Worm (Caenorhabditis elegans) whole organism, dauer: Measurements from ENCODE around the gene C50F4.16.

ENCODE experiments used
- unc-62 ChIP-seq: sonication (generic microtip); optimal IDR thresholded peaks from 2 replicates; lab custom pipeline; 2017; ENCODE audit warnings: missing biosample characterization, missing genetic modification reagents, missing genetic modification characterization

The C50F4.16 gene

DNA sequence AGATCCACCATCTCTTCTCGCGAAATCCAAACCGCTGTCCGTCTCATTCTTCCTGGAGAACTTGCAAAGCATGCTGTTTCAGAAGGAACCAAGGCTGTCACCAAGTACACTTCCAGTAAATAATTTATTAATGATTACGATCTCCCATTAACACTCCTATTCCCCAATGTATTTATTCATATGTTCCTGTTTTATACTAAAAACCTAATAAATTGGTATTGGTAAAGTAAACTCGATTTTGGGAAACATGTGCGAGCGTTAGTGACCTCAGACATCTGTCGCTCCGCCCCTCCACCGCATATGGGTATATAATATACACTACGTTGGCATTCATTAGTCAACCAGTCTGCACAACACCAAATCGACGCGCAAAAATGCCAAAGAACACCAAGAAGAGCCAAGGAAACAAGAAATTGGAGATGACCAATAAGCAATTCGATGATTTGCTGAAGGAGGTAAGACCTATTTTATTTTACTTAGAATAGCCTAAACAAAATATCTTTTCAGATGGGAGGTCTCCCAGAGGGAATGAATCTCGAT, 4.7 kb upstream of the C50F4.16 start, which contains the start of gene C50F4.6:
Gene C50F4.6 (plus strand): TSS at position 51 of the 540 bp plus-strand sequence.
- TF ChIP-seq unc-62, result no peak

DNA sequence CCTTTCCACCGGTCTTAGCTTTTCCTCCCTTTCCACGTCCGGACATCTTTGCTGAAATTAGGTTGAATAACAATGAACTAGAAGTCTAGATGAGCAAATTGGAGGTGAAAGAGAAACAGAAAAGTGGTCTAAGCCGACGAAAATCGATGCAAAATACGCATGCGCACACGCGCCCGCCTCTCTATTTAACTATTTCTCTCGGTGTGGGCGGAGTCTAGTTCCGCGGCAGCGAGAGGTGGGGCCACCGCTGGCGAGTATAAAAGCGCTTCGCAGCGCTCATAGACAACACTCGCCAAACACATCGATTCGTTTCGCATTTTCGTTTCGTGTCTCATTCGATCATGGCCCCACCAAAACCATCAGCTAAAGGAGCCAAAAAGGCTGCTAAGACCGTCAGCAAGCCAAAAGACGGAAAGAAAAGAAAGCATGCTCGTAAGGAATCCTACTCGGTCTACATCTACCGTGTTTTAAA, 3.9 kb upstream of the C50F4.16 start, which contains the start of the genes his-35 and his-41:
Gene his-35 (minus strand): TSS at position 51 of the 472 bp plus-strand sequence.
Gene his-41 (plus strand): TSS at position 299 of the 472 bp plus-strand sequence.
- no peak for TF ChIP-seq unc-62

DNA sequence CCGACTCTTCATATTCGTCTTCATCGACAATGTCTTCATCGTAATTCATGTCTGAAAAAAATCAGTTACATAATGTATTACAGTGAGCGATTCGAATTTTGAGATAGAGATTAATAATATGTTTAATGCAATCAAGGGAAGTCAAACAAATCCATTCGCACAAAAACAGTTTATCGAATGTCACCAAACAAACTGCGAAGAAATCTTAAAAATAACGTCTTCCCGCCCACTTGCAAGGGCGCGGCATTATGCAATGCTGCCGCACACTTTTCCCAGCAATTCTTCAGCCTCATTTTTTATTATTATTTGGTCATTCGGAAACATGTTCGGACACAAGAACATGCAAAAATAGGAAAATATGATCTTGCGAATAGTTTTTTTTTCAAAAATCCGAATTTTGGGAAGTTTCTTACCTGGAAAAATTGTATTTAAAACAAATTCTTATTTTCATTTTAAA, 2.8 kb upstream of the C50F4.16 start, which contains the start of gene mdf-1:
Gene mdf-1 (minus strand): TSS at position 51 of the 457 bp plus-strand sequence.
- no peak for TF ChIP-seq unc-62

DNA sequence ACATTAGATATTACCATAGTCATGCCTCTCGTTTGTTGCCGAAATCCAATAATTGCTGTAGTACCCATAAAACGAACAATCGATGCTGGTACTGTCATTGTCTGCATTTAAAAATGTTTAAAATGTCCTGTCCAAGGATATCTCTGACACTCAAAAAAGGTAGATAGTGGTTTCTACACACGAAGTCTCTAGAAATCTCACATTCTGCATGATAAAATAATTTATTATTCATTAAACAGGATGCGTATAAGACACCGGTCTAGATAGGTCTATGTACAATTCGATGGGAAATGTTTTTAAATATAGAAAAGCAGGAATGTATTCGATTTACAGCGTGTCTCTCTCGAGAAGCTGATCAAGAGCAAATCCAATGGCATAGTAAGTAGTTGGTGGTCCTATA, 1.8 kb downstream of the C50F4.16 start, which contains the start of gene C50F4.12:
Gene C50F4.12 (minus strand): TSS at position 101 of the 400 bp plus-strand sequence.
- no peak for TF ChIP-seq unc-62

DNA sequence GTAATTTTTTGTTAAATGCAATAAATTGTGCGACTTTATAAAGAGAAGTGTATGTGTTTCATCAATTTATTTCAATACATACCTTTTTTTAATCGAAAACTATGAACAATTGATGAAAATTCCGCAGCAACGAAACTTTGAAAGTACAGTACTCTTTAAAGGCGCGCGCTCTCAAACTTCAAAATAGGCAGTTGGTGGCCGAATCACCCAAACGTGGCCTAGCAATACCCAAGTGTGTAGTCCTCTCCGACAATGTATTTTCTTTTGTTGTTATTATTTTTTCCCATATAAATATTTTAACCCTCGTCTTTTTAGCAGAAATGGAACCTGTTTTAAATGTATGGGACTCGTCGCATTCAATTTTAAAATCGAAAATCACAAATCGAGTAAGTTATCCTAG, 4.9 kb downstream of the C50F4.16 start, which contains the start of gene C50F4.4:
Gene C50F4.4 (plus strand): TSS at position 267 of the 400 bp plus-strand sequence.
- TF ChIP-seq unc-62, result no peak

DNA sequence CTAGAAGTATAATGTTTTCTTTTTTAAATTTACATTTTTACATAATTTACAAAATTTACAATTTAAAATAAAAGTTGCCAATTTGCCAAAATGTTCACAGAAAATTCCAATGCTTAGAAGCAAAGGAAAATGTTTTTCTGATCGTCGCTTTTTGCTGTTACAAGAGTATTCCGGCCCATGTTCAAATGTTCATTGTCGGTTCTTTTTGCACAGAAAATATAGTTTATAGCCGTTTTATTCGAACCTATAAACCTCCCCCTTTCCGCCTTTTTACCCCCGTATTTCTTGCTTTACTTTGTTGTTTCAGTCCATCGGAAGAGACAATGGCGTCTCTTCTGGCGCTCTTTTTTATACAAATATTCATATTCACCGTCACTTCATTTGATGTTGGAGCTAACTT, 6.8 kb downstream of the C50F4.16 start, which contains the start of gene tag-329:
Gene tag-329 (plus strand): TSS at position 301 of the 400 bp plus-strand sequence.
- no peak for TF ChIP-seq unc-62

DNA sequence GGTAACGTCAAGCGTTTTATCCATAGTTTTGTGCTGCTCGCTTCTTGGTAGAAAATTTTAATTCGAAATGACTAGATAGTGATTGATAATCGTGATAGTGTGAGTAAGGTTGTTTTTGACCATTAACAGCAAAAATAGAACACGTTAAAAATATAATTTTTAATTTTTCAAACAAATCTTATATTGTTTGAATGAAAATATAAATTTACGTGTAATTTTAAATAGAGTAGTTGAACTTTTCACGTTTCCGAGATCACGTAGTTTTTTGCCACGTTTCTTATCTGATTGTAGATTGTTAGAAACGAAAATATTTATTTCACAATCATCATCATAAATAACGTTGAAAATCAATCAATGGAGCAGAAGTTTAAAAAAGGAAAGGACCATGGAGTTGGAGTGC, 9.9 kb downstream of the C50F4.16 start, which contains the start of the genes C50F4.10 and pfk-1.2:
Gene C50F4.10 (minus strand): TSS at position 101 of the 400 bp plus-strand sequence.
Gene pfk-1.2 (plus strand): TSS at position 325 of the 400 bp plus-strand sequence.
- TF ChIP-seq unc-62, result no peak

DNA sequence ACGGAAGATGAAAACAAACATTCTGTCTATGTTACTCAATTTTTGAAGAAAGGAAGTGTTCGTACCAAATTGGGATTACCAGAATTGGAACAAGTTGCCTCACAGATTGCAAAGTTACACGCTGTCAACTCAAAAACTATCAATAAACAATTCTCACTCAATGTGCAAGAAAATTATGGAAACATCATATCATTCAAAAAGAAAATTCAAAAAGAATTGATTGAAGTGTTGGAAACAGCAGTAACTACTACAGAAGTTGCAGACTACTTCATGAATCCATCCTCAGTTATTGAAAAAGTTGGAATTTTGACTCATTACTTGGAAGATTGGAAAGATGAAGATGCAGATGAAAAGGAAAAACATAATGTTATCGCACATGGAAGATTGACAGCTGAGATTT, 13.4 kb downstream of the C50F4.16 start:
- no peak for TF ChIP-seq unc-62

DNA sequence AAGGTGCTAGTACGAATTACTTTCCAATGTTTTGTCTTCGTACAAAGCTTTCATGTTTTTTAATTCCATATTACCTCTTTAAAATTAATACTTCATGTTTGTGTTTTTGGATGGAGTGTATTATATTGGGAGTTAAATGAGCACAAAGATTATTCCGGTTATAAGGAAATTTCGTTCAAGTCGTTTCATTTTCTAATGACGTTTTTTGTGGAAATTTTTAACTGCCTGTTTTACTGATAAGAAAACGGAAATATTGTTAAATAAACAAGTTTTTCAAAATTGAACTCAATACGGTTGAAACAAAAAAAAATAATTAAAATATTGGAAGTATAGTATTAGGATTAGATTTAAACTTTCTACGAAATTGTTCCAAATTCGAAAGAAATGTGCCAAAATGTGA, 14.1 kb downstream of the C50F4.16 start:
- no peak for TF ChIP-seq unc-62

DNA sequence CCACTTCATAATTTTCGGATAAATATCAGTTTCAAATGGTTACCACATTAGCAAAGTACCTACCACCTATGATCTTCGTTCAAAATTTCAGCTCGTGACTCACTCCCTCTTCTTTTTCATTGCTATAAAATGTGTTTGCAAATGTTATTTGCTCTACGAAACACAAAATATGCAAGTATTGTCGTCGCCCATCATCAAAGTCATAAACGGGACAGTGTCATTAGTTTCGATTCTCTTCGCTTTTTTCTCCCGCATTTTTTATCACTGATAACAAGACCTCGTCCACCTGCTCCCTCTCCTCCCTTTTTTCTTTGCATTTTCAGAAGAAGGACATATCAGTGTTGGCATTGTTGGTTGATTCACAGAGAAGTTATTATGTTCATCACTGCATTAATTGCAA, 14.9 kb downstream of the C50F4.16 start, which contains the start of gene C50F4.1:
Gene C50F4.1 (plus strand): TSS at position 324 of the 400 bp plus-strand sequence.
- no peak for TF ChIP-seq unc-62

DNA sequence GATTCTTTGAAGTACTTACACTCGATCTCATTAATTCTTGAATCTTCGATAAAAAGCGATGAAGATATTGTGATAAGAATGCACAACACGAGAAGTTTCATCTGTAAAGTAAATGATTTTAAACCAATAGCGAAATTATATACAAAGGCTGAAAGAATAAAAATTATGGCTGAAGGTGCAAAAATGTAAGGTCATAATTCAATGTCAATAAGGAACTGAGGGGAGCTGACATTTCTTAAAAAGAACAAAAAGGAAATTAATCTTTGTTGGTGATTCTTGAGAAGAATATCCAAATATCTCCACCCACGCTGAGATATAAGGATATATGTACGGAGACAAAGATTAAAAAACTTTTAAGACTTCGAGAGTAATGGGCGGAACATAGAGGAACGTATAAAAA, 17.3 kb downstream of the C50F4.16 start, which contains the start of gene C50F4.9:
Gene C50F4.9 (minus strand): TSS at position 101 of the 400 bp plus-strand sequence.
- no peak for TF ChIP-seq unc-62

DNA sequence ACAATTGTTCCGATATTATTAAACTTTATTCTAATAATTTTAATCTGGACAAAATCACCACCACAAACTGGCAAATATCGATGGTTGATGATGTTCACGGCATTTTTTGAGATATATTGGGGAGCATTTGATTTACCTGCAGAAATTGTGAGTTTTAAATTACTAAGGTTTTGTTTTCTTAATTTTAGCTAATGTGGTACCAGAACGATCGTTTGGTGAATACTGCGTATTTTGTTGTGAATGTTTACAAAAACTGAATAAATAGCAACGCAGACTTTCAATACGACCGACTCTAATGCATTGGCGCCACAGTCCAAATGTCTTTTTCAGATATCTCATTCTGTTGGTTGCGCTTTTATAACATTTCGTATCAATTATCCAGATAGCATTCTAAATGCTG, 19.7 kb downstream of the C50F4.16 start:
- no peak for TF ChIP-seq unc-62

DNA sequence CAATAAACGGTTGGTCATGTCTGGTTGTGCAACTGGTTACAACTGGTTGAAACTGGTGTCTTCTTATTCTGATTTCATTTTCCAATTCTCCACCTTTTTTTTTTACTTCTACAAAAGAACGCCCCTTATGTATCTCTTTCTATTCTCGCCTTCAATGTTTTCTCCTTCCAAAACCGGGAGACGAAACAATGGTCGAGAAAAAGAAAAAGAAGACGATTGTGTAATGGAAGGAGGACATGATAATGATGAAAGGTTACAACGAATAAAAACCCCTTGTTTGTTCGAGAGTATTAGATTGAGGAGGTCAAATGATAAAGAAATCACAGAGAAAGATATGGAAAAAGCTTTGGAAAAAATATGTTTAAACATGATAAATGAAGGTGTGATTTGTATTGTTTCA, 22.6 kb downstream of the C50F4.16 start, which contains the start of gene C50F4.8:
Gene C50F4.8 (minus strand): TSS at position 28 of the 400 bp plus-strand sequence.
- no peak for TF ChIP-seq unc-62

DNA sequence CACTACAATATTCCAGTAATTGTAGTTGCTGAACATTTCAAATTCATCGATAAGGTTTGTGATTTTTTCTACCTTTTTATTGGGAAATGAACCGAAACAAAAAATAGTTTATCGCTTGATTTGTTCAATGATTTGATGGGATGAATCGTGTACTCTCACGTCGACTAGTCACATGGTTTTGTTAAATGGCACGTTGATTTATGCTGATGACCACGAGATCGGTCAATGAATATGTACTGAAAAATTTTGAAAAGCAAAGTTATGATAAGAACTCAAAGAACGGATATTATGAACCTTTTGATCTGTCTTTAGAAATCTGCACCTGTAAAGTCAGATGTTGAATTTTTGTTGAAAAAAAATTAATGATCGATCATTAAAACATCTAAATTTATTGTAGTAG, 25.1 kb downstream of the C50F4.16 start:
- no peak for TF ChIP-seq unc-62

DNA sequence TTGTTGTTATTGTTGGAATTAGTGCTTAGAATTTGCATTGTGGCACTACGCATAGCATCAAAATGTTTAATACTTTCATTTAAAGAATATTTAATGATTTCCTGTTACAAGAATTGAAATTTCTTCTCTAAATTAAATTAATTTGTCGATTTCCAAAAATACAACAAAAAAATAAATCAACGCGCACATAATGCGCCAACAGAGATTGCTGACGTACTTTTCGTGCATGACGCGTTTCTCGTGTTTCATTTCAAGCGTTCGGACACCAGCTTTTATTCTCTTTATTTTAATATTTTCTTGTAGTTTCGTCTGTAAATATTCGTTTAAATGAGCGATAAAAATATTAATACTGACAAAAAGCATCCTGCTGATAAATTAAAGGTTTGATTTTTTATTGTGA, 27.8 kb downstream of the C50F4.16 start, which contains the start of gene eif-2Bdelta:
Gene eif-2Bdelta (plus strand): TSS at position 235 of the 400 bp plus-strand sequence.
- TF ChIP-seq unc-62, result no peak

DNA sequence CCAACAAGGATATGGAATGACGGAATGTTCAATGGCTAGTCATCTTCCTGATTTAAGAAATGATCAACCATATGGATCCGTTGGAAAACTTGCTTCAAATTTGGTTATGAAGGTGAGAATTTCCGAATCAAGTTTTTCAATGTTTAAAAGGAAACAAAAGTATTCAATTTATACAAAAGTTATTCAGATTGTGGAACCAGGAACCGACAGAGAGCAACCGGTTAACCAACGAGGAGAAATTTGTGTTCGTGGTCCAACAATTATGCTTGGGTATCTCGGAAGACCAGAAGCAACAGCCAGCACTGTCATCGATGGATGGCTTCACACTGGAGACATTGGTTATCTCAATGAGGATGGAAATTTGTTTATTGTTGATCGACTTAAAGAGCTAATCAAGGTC, 31.8 kb downstream of the C50F4.16 start:
- no peak for TF ChIP-seq unc-62

DNA sequence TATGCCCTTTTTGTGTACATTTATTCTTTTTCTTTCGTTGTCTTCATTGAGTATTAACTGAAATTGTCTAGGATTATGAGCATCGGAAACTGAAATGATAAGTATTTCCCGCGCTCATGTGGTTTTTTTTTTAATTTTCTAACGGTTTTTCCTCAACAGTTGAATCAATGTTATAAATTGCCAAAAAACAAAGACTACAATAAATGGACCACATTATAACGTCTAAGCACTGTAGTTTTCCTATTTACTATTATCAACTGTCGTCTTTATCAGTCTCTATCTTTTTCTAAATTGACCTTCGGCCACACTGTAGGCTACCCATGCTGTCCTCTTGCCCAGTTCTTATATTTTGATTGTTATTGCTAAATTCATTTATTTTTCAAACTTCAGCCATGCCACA, 33.7 kb downstream of the C50F4.16 start, which contains the start of gene acs-14:
Gene acs-14 (plus strand): TSS at position 391 of the 400 bp plus-strand sequence.
- TF ChIP-seq unc-62, result no peak
